Fruit fly (Drosophila melanogaster) whole organism, adult: ENCODE data around the gene Rheb.

Experiments used
- CG1620 ChIP-seq: fragments of 200-800 bp; sonication (Bioruptor generic); optimal IDR thresholded peaks from 2 replicates; lab custom pipeline; 2016; ENCODE audit warnings: missing biosample characterization, missing genetic modification characterization
- CG33017 ChIP-seq: fragments of 200-800 bp; sonication (Bioruptor generic); optimal IDR thresholded peaks from 2 replicates; lab custom pipeline; 2018; ENCODE audit warnings: missing biosample characterization, mild to moderate bottlenecking, missing genetic modification characterization, moderate library complexity
- Crg-1 ChIP-seq: fragments of 200-800 bp; sonication (Bioruptor generic); optimal IDR thresholded peaks from 2 replicates; lab custom pipeline; 2016; ENCODE audit warnings: missing biosample characterization, missing genetic modification characterization
- Hr96 ChIP-seq: fragments of 200-800 bp; sonication (Bioruptor generic); optimal IDR thresholded peaks from 2 replicates; lab custom pipeline; 2016; ENCODE audit warnings: missing biosample characterization, missing genetic modification characterization
- cic ChIP-seq: fragments of 200-800 bp; sonication (Bioruptor generic); optimal IDR thresholded peaks from 2 replicates; lab custom pipeline; 2017; ENCODE audit warnings: missing biosample characterization, mild to moderate bottlenecking, missing genetic modification characterization, moderate library complexity
- kay ChIP-seq: fragments of 200-800 bp; sonication (Bioruptor generic); peaks from one replicate; lab custom pipeline; 2016; ENCODE audit warnings: missing biosample characterization, missing genetic modification characterization, borderline replicate concordance
- tj ChIP-seq: fragments of 200-800 bp; sonication (Bioruptor generic); optimal IDR thresholded peaks from 3 replicates; lab custom pipeline; 2017; ENCODE audit warnings: missing biosample characterization, mild to moderate bottlenecking, missing genetic modification characterization, moderate library complexity

- TF ChIP-seq Hr96 (GFP tag; lab: Kevin White, UChicago): no peak
- no peak for TF ChIP-seq cic (GFP tag; lab: Kevin White, UChicago)
- TF ChIP-seq CG33017 (tag; lab: Kevin White, UChicago): no peak
- TF ChIP-seq Crg-1: no peak
- no peak for TF ChIP-seq CG1620
- no peak for TF ChIP-seq tj (GFP tag; lab: Kevin White, UChicago)
- no peak for TF ChIP-seq kay (GFP tag; lab: Kevin White, UChicago)
Measured at dm6 chr3R:5615484-5615883, 46.8 kb downstream of the Rheb start.
